Worm (Caenorhabditis elegans): ENCODE data around the gene slr-2.

Gene slr-2

DNA sequence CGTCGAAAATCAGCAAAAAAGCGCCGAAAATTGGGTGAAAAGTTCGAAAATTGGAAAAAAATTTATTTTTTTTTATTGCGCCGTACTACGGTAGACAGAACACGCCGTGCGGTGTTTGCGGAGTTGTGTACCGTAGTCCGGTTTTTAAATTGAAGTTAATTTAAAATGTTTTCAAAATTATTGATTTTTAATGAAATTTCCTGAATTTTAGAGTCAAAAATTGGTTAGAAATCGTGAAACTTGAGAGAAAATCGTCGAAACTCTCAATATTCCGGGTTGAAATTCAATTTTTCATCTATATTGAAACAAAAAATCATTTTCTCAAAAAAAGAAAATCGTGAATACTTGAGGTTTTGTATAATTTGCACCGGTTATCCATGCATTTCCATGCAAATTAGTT, 5.1 kb upstream of the slr-2 start, which contains the start of gene nova-1:
TSS of gene nova-1 (minus strand) at position 101 of the 400 bp plus-strand sequence.
- TF ChIP-seq ceh-39 (tag; optimal IDR thresholded peaks at IDR 0.05) (no peak), mep-1 (tag; optimal IDR thresholded peaks at IDR 0.05) (no peak), unc-120 (tag; optimal IDR thresholded peaks at IDR 0.05; ENCODE audit: poor library complexity, severe bottlenecking) (no peak)

DNA sequence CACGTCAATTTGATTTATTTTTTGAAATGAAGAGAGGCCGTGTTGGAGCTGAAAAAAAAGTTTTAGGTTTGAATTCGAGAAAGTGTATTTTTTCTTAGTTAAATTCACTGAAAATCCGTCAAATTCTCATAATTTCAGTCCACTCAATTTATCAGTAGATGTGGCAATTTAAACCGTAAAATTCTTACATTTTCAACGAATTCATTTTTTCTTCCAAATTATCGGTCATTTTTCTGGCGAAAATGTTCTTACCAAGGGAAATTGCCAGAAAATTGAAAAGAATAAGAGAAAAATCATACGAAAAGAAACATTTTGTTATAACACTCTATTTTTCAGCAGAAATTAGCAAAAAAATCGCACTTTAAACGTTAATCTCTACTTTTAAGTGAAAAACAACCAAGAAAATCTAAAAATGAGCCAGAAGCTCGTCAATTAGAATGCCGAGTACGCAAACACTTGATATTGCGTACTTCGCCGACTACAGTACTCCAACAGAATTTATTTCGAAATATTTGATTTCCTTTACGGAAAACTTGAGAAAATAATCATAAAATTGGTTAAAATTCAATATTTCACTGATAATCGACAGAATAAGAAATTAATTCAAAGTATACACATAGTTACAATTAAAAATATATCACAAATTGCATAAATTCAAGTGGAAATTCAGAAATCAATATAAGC, 1.6 kb upstream of the slr-2 start, which contains the start of gene fbxa-106:
TSS of gene fbxa-106 (minus strand) at position 51 of the 684 bp plus-strand sequence.
- TF ChIP-seq mab-5 (tag; optimal IDR thresholded peaks at IDR 0.05) = no peak
- TF ChIP-seq nhr-2 (tag; optimal IDR thresholded peaks at IDR 0.05) = no peak
- TF ChIP-seq mls-2 (tag; optimal IDR thresholded peaks at IDR 0.05) = no peak
- no peak for TF ChIP-seq drap-1 (GFP tag; optimal IDR thresholded peaks at IDR 0.05)
- no peak for TF ChIP-seq lin-13 (tag; optimal IDR thresholded peaks at IDR 0.05)
- no peak for TF ChIP-seq tbx-8 (GFP tag; optimal IDR thresholded peaks at IDR 0.05)
- no peak for TF ChIP-seq unc-39 (tag; optimal IDR thresholded peaks at IDR 0.05)
- TF ChIP-seq nhr-76 (tag; optimal IDR thresholded peaks at IDR 0.05) = no peak
- no peak for TF ChIP-seq ceh-43 (GFP tag; optimal IDR thresholded peaks at IDR 0.05)

ce11 chrV:18086174-18086661, 705 bp upstream of the slr-2 start, which contains the start of gene Y59A8B.12:
Gene Y59A8B.12 (minus strand): TSS chrV:18086224.
- no peak for TF ChIP-seq nhr-12 (tag; optimal IDR thresholded peaks at IDR 0.05)
- peak; percentile 16 for TF ChIP-seq lin-13 (tag; optimal IDR thresholded peaks at IDR 0.05)

DNA sequence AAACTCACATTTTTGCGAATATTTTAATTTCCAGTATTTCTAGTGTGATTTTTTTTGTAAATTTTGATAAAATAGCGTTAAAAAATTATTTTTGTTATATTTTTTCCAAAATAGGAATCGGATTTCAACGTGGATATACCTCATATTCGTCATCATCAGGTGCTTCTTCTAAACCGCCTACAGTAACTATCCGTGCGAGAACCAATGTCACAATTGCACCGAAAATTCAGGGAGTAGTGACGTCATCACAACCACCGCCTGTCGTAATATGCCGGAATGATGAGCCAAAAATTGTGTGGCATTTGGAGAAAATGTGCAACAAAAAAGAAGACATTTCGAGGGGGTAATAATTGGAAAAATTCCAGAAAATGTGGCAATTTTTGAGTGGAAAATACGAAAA, 4.3 kb downstream of the slr-2 start:
- TF ChIP-seq unc-39 (tag; optimal IDR thresholded peaks at IDR 0.05) = no peak
- TF ChIP-seq zip-8 (tag; optimal IDR thresholded peaks at IDR 0.05) = peak; percentile 61
- no peak for TF ChIP-seq elt-3 (tag; optimal IDR thresholded peaks at IDR 0.05)

ce11 chrV:18093941-18094340, 7.0 kb downstream of the slr-2 start:
- TF ChIP-seq nhr-28 (tag; optimal IDR thresholded peaks at IDR 0.05) (no peak), hlh-1 (tag; optimal IDR thresholded peaks at IDR 0.05) (no peak), zip-8 (tag; optimal IDR thresholded peaks at IDR 0.05) (peak; percentile 96), elt-1 (tag; optimal IDR thresholded peaks at IDR 0.05; ENCODE audit: borderline replicate concordance, insufficient read depth) (no peak), unc-39 (tag; optimal IDR thresholded peaks at IDR 0.05) (no peak)

DNA sequence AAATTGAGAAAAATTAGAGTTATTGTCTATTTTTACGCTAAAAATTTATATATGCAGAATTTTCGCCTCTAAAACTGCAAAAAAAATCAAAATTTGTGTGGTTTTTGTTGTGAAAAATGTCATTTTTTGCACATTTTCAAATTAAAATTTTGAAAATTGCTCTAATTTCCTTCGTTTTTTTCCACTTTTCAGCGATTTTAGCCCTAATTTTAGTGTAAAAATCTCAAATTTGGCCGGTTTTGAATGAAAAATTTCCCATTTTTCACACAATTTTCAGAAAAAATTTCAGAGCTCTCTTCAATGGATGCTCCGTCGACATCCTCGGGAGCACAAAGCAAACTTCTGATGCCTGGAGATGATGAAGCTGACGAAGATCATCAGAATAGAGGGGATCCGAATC, 11.5 kb downstream of the slr-2 start, which contains the start of gene par-4:
TSS of gene par-4 (plus strand) at position 301 of the 400 bp plus-strand sequence.
- no peak for TF ChIP-seq bed-3 (GFP tag; optimal IDR thresholded peaks at IDR 0.05)
- no peak for TF ChIP-seq nhr-76 (tag; optimal IDR thresholded peaks at IDR 0.05)
- no peak for TF ChIP-seq ceh-39 (tag; optimal IDR thresholded peaks at IDR 0.05)
- no peak for TF ChIP-seq tbx-8 (GFP tag; optimal IDR thresholded peaks at IDR 0.05)
- TF ChIP-seq M03D4.4 (tag; optimal IDR thresholded peaks at IDR 0.05) = no peak
- TF ChIP-seq elt-1 (tag; optimal IDR thresholded peaks at IDR 0.05; ENCODE audit: borderline replicate concordance, insufficient read depth) = no peak
- no peak for TF ChIP-seq sptf-1 (tag; optimal IDR thresholded peaks at IDR 0.05)
- TF ChIP-seq ceh-43 (GFP tag; optimal IDR thresholded peaks at IDR 0.05) = no peak
- no peak for TF ChIP-seq ces-1 (GFP tag; optimal IDR thresholded peaks at IDR 0.05)
- no peak for TF ChIP-seq hlh-1 (tag; optimal IDR thresholded peaks at IDR 0.05)
- TF ChIP-seq nhr-28 (tag; optimal IDR thresholded peaks at IDR 0.05) = no peak
- TF ChIP-seq blmp-1 (tag; optimal IDR thresholded peaks at IDR 0.05) = no peak
- TF ChIP-seq drap-1 (GFP tag; optimal IDR thresholded peaks at IDR 0.05) = no peak
- no peak for TF ChIP-seq unc-39 (tag; optimal IDR thresholded peaks at IDR 0.05)
- TF ChIP-seq lin-32 (GFP tag; optimal IDR thresholded peaks at IDR 0.05) = no peak
- TF ChIP-seq nhr-12 (tag; optimal IDR thresholded peaks at IDR 0.05) = no peak
- no peak for TF ChIP-seq cnd-1 (tag; optimal IDR thresholded peaks at IDR 0.05)
- TF ChIP-seq mep-1 (tag; optimal IDR thresholded peaks at IDR 0.05) = no peak
- no peak for TF ChIP-seq snpc-4 (tag; optimal IDR thresholded peaks at IDR 0.05)

- no peak for TF ChIP-seq blmp-1 (tag; optimal IDR thresholded peaks at IDR 0.05)
- no peak for TF ChIP-seq ces-1 (GFP tag; optimal IDR thresholded peaks at IDR 0.05)
- TF ChIP-seq hlh-1 (tag; optimal IDR thresholded peaks at IDR 0.05) = no peak
- no peak for TF ChIP-seq M03D4.4 (tag; optimal IDR thresholded peaks at IDR 0.05)
- TF ChIP-seq lin-32 (GFP tag; optimal IDR thresholded peaks at IDR 0.05) = no peak
- TF ChIP-seq nhr-28 (tag; optimal IDR thresholded peaks at IDR 0.05) = no peak
- no peak for TF ChIP-seq ztf-11 (tag; optimal IDR thresholded peaks at IDR 0.05)
- TF ChIP-seq pha-4 (tag; optimal IDR thresholded peaks at IDR 0.05) = no peak
- TF ChIP-seq ceh-43 (GFP tag; optimal IDR thresholded peaks at IDR 0.05) = no peak
- no peak for TF ChIP-seq elt-1 (tag; optimal IDR thresholded peaks at IDR 0.05; ENCODE audit: borderline replicate concordance, insufficient read depth)
- TF ChIP-seq unc-120 (tag; optimal IDR thresholded peaks at IDR 0.05; ENCODE audit: poor library complexity, severe bottlenecking) = no peak
- no peak for TF ChIP-seq unc-62 (GFP tag; optimal IDR thresholded peaks at IDR 0.05)
- TF ChIP-seq sptf-1 (tag; optimal IDR thresholded peaks at IDR 0.05) = no peak
- TF ChIP-seq cnd-1 (tag; optimal IDR thresholded peaks at IDR 0.05) = no peak
- TF ChIP-seq bed-3 (GFP tag; optimal IDR thresholded peaks at IDR 0.05) = no peak
- no peak for TF ChIP-seq snpc-4 (tag; optimal IDR thresholded peaks at IDR 0.05)
Observed at ce11 chrV:18106055-18106454, 19.1 kb downstream of the slr-2 start.

Measured in whole organism, mixed stage, embryonic.